Fruit fly (Drosophila melanogaster) whole organism, wandering third instar larva: ENCODE measurements around the gene CG42369.
A peak's percentile ranks its signal among the peaks of the same experiment; 100 is the strongest.

Experiments
- Abd-B ChIP-seq: fragments of >200 bp; optimal IDR thresholded peaks from 2 replicates; lab custom pipeline; 2017; ENCODE audit warnings: missing biosample characterization, missing genetic modification characterization
- CG32264 ChIP-seq: fragments of 200-800 bp; sonication (Bioruptor generic); optimal IDR thresholded peaks from 2 replicates; lab custom pipeline; 2016; ENCODE audit warnings: missing biosample characterization, missing genetic modification characterization
- Dif ChIP-seq: fragments of 200-275, 200-300 bp; sonication (Bioruptor generic); optimal IDR thresholded peaks from 2 replicates; lab custom pipeline; 2018; ENCODE audit warnings: missing biosample characterization, missing genetic modification characterization; ENCODE audit not compliant: partially characterized antibody
- GATAd ChIP-seq: sonication (Bioruptor generic); optimal IDR thresholded peaks from 2 replicates; lab custom pipeline; 2016; ENCODE audit warnings: missing biosample characterization, missing genetic modification characterization
- HLH106 ChIP-seq: fragments of 200-800 bp; optimal IDR thresholded peaks from 3 replicates; lab custom pipeline; 2019; ENCODE audit warnings: missing biosample characterization, mild to moderate bottlenecking, missing genetic modification characterization, moderate library complexity
- Hnf4 ChIP-seq: fragments of 200-800 bp; sonication (Bioruptor generic); optimal IDR thresholded peaks from 2 replicates; lab custom pipeline; 2016; ENCODE audit warnings: missing biosample characterization, mild to moderate bottlenecking, missing genetic modification characterization
- Hr78 ChIP-seq: fragments of >200 bp; optimal IDR thresholded peaks from 2 replicates; lab custom pipeline; 2017; ENCODE audit warnings: missing biosample characterization, missing genetic modification characterization
- Hr83 ChIP-seq: fragments of 200-300 bp; sonication (Bioruptor generic); optimal IDR thresholded peaks from 2 replicates; lab custom pipeline; 2016; ENCODE audit warnings: missing biosample characterization, mild to moderate bottlenecking, missing genetic modification characterization, moderate library complexity; ENCODE audit not compliant: poor library complexity, severe bottlenecking
- Jra ChIP-seq: sonication (Bioruptor generic); optimal IDR thresholded peaks from 2 replicates; lab custom pipeline; 2016; ENCODE audit warnings: missing biosample characterization, missing genetic modification characterization
- Mio ChIP-seq: sonication (Bioruptor generic); optimal IDR thresholded peaks from 2 replicates; lab custom pipeline; 2016; ENCODE audit warnings: missing biosample characterization, missing genetic modification characterization
- Myc ChIP-seq: fragments of >200 bp; optimal IDR thresholded peaks from 2 replicates; lab custom pipeline; 2017
- N ChIP-seq: fragments of >200 bp; optimal IDR thresholded peaks from 2 replicates; lab custom pipeline; 2018; ENCODE audit warnings: missing biosample characterization, missing external identifiers, missing genetic modification characterization
- OdsH ChIP-seq: fragments of 200-800 bp; sonication (Bioruptor generic); optimal IDR thresholded peaks from 2 replicates; lab custom pipeline; 2016; ENCODE audit warnings: missing biosample characterization, mild to moderate bottlenecking, missing genetic modification characterization
- Rel ChIP-seq, 2 experiments: fragments of 200-800 bp; sonication (Bioruptor generic) in 1 of 2; optimal IDR thresholded peaks; 2 replicates in 1 of 2; 3 replicates in 1 of 2; lab custom pipeline; 2016 to 2019; ENCODE audit warnings: mild to moderate bottlenecking in 2 of 2, missing biosample characterization in 2 of 2, missing genetic modification characterization in 2 of 2, moderate library complexity in 1 of 2
- Sp1 ChIP-seq: fragments of 200-800 bp; sonication (Bioruptor generic); optimal IDR thresholded peaks from 3 replicates; lab custom pipeline; 2019; ENCODE audit warnings: missing biosample characterization, mild to moderate bottlenecking, missing genetic modification characterization, moderate library complexity
- Vsx2 ChIP-seq: fragments of 200-300, 225-300 bp; sonication (Bioruptor generic); optimal IDR thresholded peaks from 2 replicates; lab custom pipeline; 2018; ENCODE audit warnings: missing biosample characterization, missing genetic modification characterization; ENCODE audit not compliant: partially characterized antibody
- br ChIP-seq: fragments of 200-800 bp; sonication (Bioruptor generic); optimal IDR thresholded peaks from 2 replicates; lab custom pipeline; 2016; ENCODE audit warnings: missing biosample characterization, missing genetic modification characterization
- brk ChIP-seq: fragments of 200-800 bp; sonication (Bioruptor generic); optimal IDR thresholded peaks from 2 replicates; lab custom pipeline; 2016; ENCODE audit warnings: missing biosample characterization, mild to moderate bottlenecking, missing genetic modification characterization
- dl ChIP-seq, 2 experiments: fragments of 175-275, 200-275 bp in 1 of 2; fragments of 200-275 bp in 1 of 2; sonication (Bioruptor generic); optimal IDR thresholded peaks; lab custom pipeline; 2018; ENCODE audit warnings: mild to moderate bottlenecking in 2 of 2, missing biosample characterization in 2 of 2, missing genetic modification characterization in 2 of 2, moderate library complexity in 2 of 2; ENCODE audit not compliant: partially characterized antibody in 2 of 2, insufficient read depth in 1 of 2
- dmrt93B ChIP-seq: fragments of 200-800 bp; sonication (Bioruptor generic); optimal IDR thresholded peaks from 2 replicates; lab custom pipeline; 2018; ENCODE audit warnings: missing biosample characterization, mild to moderate bottlenecking, missing genetic modification characterization
- dsf ChIP-seq: sonication (Bioruptor generic); optimal IDR thresholded peaks from 2 replicates; lab custom pipeline; 2016; ENCODE audit warnings: missing biosample characterization, missing genetic modification characterization, borderline replicate concordance
- ey ChIP-seq: fragments of 200-800 bp; sonication (Bioruptor generic); optimal IDR thresholded peaks from 2 replicates; lab custom pipeline; 2016; ENCODE audit warnings: missing biosample characterization, missing genetic modification characterization
- foxo ChIP-seq, 2 experiments: fragments of 200-800 bp; sonication (Bioruptor generic); optimal IDR thresholded peaks; 2 replicates in 1 of 2; 3 replicates in 1 of 2; lab custom pipeline; 2016 to 2017; ENCODE audit warnings: missing biosample characterization in 2 of 2, missing genetic modification characterization in 2 of 2
- fru ChIP-seq: fragments of 200-800 bp; sonication (Bioruptor generic); optimal IDR thresholded peaks from 3 replicates; lab custom pipeline; 2016; ENCODE audit warnings: missing biosample characterization, mild to moderate bottlenecking, missing genetic modification characterization
- h ChIP-seq: fragments of 200-800 bp; sonication (Bioruptor generic); optimal IDR thresholded peaks from 3 replicates; lab custom pipeline; 2016; ENCODE audit warnings: missing biosample characterization, mild to moderate bottlenecking, missing genetic modification characterization
- lola ChIP-seq: fragments of >200 bp; optimal IDR thresholded peaks from 2 replicates; lab custom pipeline; 2017; ENCODE audit warnings: missing biosample characterization, missing genetic modification characterization
- pan ChIP-seq: fragments of >200 bp; optimal IDR thresholded peaks from 2 replicates; lab custom pipeline; 2017
- psq ChIP-seq: fragments of 200-800 bp; sonication (Bioruptor generic); optimal IDR thresholded peaks from 3 replicates; lab custom pipeline; 2017; ENCODE audit warnings: missing biosample characterization, mild to moderate bottlenecking, missing genetic modification characterization, moderate library complexity
- rgr ChIP-seq: fragments of 200-800 bp; sonication (Bioruptor generic); optimal IDR thresholded peaks from 3 replicates; lab custom pipeline; 2016; ENCODE audit warnings: missing biosample characterization, mild to moderate bottlenecking, missing genetic modification characterization
- sage ChIP-seq: fragments of 200-800 bp; sonication (Bioruptor generic); optimal IDR thresholded peaks from 2 replicates; lab custom pipeline; 2016; ENCODE audit warnings: missing biosample characterization, mild to moderate bottlenecking, missing genetic modification characterization
- sv ChIP-seq: fragments of 200-800 bp; sonication (Bioruptor generic); optimal IDR thresholded peaks from 3 replicates; lab custom pipeline; 2016; ENCODE audit warnings: missing biosample characterization, missing genetic modification characterization

Gene CG42369

dm6 chr2L:6354656-6355055, 42.4 kb downstream of the CG42369 start, which contains the start of gene ppk14:
Gene ppk14 (plus strand): TSS chr2L:6354956.
- TF ChIP-seq Jra (GFP tag; lab: Kevin White, UChicago) = no peak
- TF ChIP-seq CG32264 (GFP tag; lab: Kevin White, UChicago) = no peak
- TF ChIP-seq dl (GFP tag; optimal IDR thresholded peaks at IDR 0.05; lab: Kevin White, UChicago; ENCODE audit: insufficient read depth in 1 of 2, partially characterized antibody in 2 of 2) = no peak
- no peak for TF ChIP-seq Hr78 (GFP tag; lab: Kevin White, UChicago)
- no peak for TF ChIP-seq psq (GFP tag; lab: Kevin White, UChicago)
- no peak for TF ChIP-seq Rel (GFP tag; optimal IDR thresholded peaks at IDR 0.05; lab: Kevin White, UChicago)
- no peak for TF ChIP-seq Rel (tag; optimal IDR thresholded peaks at IDR 0.05; lab: Kevin White, UChicago)
- TF ChIP-seq Vsx2 (GFP tag; lab: Kevin White, UChicago) = no peak
- no peak for TF ChIP-seq GATAd (GFP tag; lab: Kevin White, UChicago)
- no peak for TF ChIP-seq Hr83
- no peak for TF ChIP-seq N (GFP tag; lab: Kevin White, UChicago)
- no peak for TF ChIP-seq HLH106 (tag; lab: Kevin White, UChicago)
- no peak for TF ChIP-seq brk (GFP tag; lab: Kevin White, UChicago)

DNA sequence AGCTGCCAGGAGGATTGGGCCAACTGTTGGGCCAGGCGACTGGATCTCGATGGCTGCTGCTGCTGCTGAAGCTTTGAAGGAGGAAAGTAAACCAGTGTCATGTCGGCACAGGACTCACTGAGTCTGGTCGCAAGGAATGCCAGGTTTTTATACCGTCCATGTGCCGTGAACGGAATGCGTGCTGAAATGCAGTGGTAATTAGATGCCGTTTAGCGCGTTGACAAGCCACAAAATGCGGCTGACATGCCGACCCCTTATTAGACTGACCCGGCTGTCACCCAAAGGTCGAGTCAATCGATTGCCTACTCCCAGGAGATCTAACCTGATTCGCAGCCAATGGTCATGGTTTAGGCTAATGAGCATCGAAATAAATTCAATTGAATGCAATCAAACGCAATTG, 42.8 kb downstream of the CG42369 start, which contains the start of gene ppk7:
Gene ppk7, minus strand, starts transcription at position 101 of the 400 bp plus-strand sequence.
- TF ChIP-seq foxo (GFP tag; optimal IDR thresholded peaks at IDR 0.05; lab: Kevin White, UChicago) = no peak
- no peak for TF ChIP-seq Mio (GFP tag; lab: Kevin White, UChicago)
- TF ChIP-seq dsf (GFP tag; lab: Kevin White, UChicago) = no peak
- no peak for TF ChIP-seq Sp1
- TF ChIP-seq Myc = no peak
- TF ChIP-seq CG32264 (GFP tag; lab: Kevin White, UChicago) = no peak
- TF ChIP-seq sv = no peak
- TF ChIP-seq dmrt93B = no peak
- no peak for TF ChIP-seq h (GFP tag; lab: Kevin White, UChicago)
- no peak for TF ChIP-seq dl (GFP tag; optimal IDR thresholded peaks at IDR 0.05; lab: Kevin White, UChicago; ENCODE audit: insufficient read depth in 1 of 2, partially characterized antibody in 2 of 2)
- TF ChIP-seq psq (GFP tag; lab: Kevin White, UChicago) = no peak
- no peak for TF ChIP-seq sage (GFP tag; lab: Kevin White, UChicago)
- TF ChIP-seq N (GFP tag; lab: Kevin White, UChicago) = no peak
- no peak for TF ChIP-seq brk (GFP tag; lab: Kevin White, UChicago)
- no peak for TF ChIP-seq Hnf4 (GFP tag; lab: Kevin White, UChicago)
- no peak for TF ChIP-seq rgr (GFP tag; lab: Kevin White, UChicago)
- TF ChIP-seq ey (GFP tag; lab: Kevin White, UChicago) = no peak
- TF ChIP-seq, all 38 proteins: peak for 0

DNA sequence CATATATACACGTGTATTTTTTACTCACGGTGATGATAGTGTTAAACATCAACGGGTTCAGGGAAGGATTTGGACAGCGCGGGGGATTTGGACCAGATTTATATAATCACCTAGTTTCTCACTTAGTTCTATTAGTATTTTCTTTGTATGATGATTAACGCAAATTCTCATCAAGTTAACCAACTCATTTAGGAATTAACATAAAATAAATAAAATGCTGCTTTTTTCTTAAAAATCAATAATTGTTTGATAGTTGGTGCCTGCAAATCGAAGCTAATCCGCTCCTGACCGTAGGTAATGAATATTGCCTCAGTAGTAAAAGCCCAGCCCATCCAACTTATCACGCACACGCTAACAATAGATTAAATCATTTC, 45.3 kb downstream of the CG42369 start:
- TF ChIP-seq Rel (GFP tag; optimal IDR thresholded peaks at IDR 0.05; lab: Kevin White, UChicago) (no peak), Rel (tag; optimal IDR thresholded peaks at IDR 0.05; lab: Kevin White, UChicago) (no peak), HLH106 (tag; lab: Kevin White, UChicago) (peak; percentile 29), rgr (GFP tag; lab: Kevin White, UChicago) (peak; percentile 45), Dif (no peak), br (GFP tag; lab: Kevin White, UChicago) (peak; percentile 14), ey (GFP tag; lab: Kevin White, UChicago) (peak; percentile 36), sv (peak; percentile 53), psq (GFP tag; lab: Kevin White, UChicago) (peak; percentile 5), h (GFP tag; lab: Kevin White, UChicago) (peak; percentile 66), dsf (GFP tag; lab: Kevin White, UChicago) (no peak), foxo (GFP tag; optimal IDR thresholded peaks at IDR 0.05; lab: Kevin White, UChicago) (peak in 1 of 2 experiments; percentile 71), Abd-B (GFP tag; lab: Kevin White, UChicago) (no peak), fru (peak; percentile 43), OdsH (GFP tag; lab: Kevin White, UChicago) (peak; percentile 18), lola (GFP tag; lab: Kevin White, UChicago) (no peak)

- TF ChIP-seq pan (no peak), fru (peak; percentile 22), foxo (GFP tag; optimal IDR thresholded peaks at IDR 0.05; lab: Kevin White, UChicago) (peak in 1 of 2 experiments; percentile 74), sv (peak; percentile 24), Vsx2 (GFP tag; lab: Kevin White, UChicago) (peak; percentile 37), dsf (GFP tag; lab: Kevin White, UChicago) (no peak), OdsH (GFP tag; lab: Kevin White, UChicago) (peak; percentile 47), N (GFP tag; lab: Kevin White, UChicago) (no peak), HLH106 (tag; lab: Kevin White, UChicago) (peak; percentile 0)
- TF ChIP-seq, all 38 proteins: peak for 6
Observed at dm6 chr2L:6350984-6351808, 45.9 kb downstream of the CG42369 start, which contains the start of gene CG9498. Gene CG9498 (minus strand): TSS chr2L:6351034.
